Fruit fly (Drosophila melanogaster) whole organism, embryonic: ENCODE data around the gene CG31468.

Source experiments
- BtbVII ChIP-seq: fragments of 200-800 bp; sonication (Bioruptor generic); optimal IDR thresholded peaks from 3 replicates; lab custom pipeline; 2017; ENCODE audit warnings: missing biosample characterization, mild to moderate bottlenecking, missing genetic modification characterization
- CG1024 ChIP-seq: fragments of 200-800 bp; sonication (Bioruptor generic); IDR thresholded peaks from 2 replicates; pipeline ENCODE4 v1.3.6; 2022; ENCODE audit warnings: missing biosample characterization, missing genetic modification characterization
- CG10462 ChIP-seq: fragments of 200-800 bp; sonication (Bioruptor generic); optimal IDR thresholded peaks from 2 replicates; lab custom pipeline; 2016; ENCODE audit warnings: missing biosample characterization, missing genetic modification characterization
- CG10979 ChIP-seq: fragments of 200-800 bp; sonication (Bioruptor generic); optimal IDR thresholded peaks from 2 replicates; lab custom pipeline; 2018; ENCODE audit warnings: missing biosample characterization, mild to moderate bottlenecking, missing genetic modification characterization, moderate library complexity
- CG11085 ChIP-seq: fragments of 200-800 bp; sonication (Bioruptor generic); IDR thresholded peaks from 2 replicates; pipeline ENCODE4 v1.3.6; 2022; ENCODE audit warnings: missing biosample characterization, missing genetic modification characterization
- CG11398 ChIP-seq: fragments of 200-800 bp; sonication (Bioruptor generic); optimal IDR thresholded peaks from 2 replicates; lab custom pipeline; 2016; ENCODE audit warnings: missing biosample characterization, missing genetic modification characterization
- CG12299 ChIP-seq: fragments of 200-800 bp; sonication (Bioruptor generic); optimal IDR thresholded peaks from 2 replicates; lab custom pipeline; 2018; ENCODE audit warnings: missing biosample characterization, mild to moderate bottlenecking, missing genetic modification characterization
- CG12769 ChIP-seq: fragments of 200-800 bp; sonication (Bioruptor generic); optimal IDR thresholded peaks from 2 replicates; lab custom pipeline; 2019; ENCODE audit warnings: missing biosample characterization, mild to moderate bottlenecking, missing genetic modification characterization, moderate library complexity
- CG13287 ChIP-seq: fragments of 200-800 bp; sonication (Bioruptor generic); IDR thresholded peaks from 2 replicates; pipeline ENCODE4 v1.3.6; 2022; ENCODE audit warnings: missing biosample characterization, missing genetic modification characterization; ENCODE audit not compliant: partially characterized antibody
- CG14965 ChIP-seq: fragments of 200-800 bp; sonication (Bioruptor generic); optimal IDR thresholded peaks from 2 replicates; lab custom pipeline; 2016; ENCODE audit warnings: missing biosample characterization, missing genetic modification characterization, borderline replicate concordance
- CG16815 ChIP-seq: fragments of 200-800 bp; sonication (Bioruptor generic); optimal IDR thresholded peaks from 3 replicates; lab custom pipeline; 2017; ENCODE audit warnings: missing biosample characterization, mild to moderate bottlenecking, missing genetic modification characterization
- CG18619 ChIP-seq: fragments of 200-800 bp; sonication (Bioruptor generic); optimal IDR thresholded peaks from 3 replicates; lab custom pipeline; 2017; ENCODE audit warnings: missing biosample characterization, mild to moderate bottlenecking, missing genetic modification characterization
- CG32767 ChIP-seq: fragments of 200-800 bp; sonication (Bioruptor generic); IDR thresholded peaks from 2 replicates; pipeline ENCODE4 v1.3.6; 2022; ENCODE audit warnings: missing biosample characterization, missing genetic modification characterization
- CG3281 ChIP-seq: fragments of 200-800 bp; sonication (Bioruptor generic); optimal IDR thresholded peaks from 3 replicates; lab custom pipeline; 2017; ENCODE audit warnings: missing biosample characterization, mild to moderate bottlenecking, missing genetic modification characterization
- CG4854 ChIP-seq: fragments of 200-800 bp; sonication (Bioruptor generic); optimal IDR thresholded peaks from 2 replicates; lab custom pipeline; 2016; ENCODE audit warnings: missing biosample characterization, missing genetic modification characterization, inconsistent platforms
- CG8089 ChIP-seq: fragments of 200-800 bp; sonication (Bioruptor generic); optimal IDR thresholded peaks from 3 replicates; lab custom pipeline; 2016; ENCODE audit warnings: missing biosample characterization, missing genetic modification characterization
- Dfd ChIP-seq, 2 experiments: fragments of >200 bp; optimal IDR thresholded peaks; 2 replicates each; lab custom pipeline; 2017; ENCODE audit warnings: missing biosample characterization in 2 of 2, missing genetic modification characterization in 2 of 2
- Doc2 ChIP-seq: fragments of 200-800 bp; sonication (Bioruptor generic); IDR thresholded peaks from 2 replicates; pipeline ENCODE4 v1.3.6; 2022; ENCODE audit warnings: missing biosample characterization, missing genetic modification characterization
- Dp ChIP-seq: fragments of 200-800 bp; sonication (Bioruptor generic); optimal IDR thresholded peaks from 2 replicates; lab custom pipeline; 2018; ENCODE audit warnings: missing biosample characterization, mild to moderate bottlenecking, missing genetic modification characterization, moderate library complexity
- Eip74EF ChIP-seq, 2 experiments: fragments of 200-800 bp in 1 of 2; fragments of >200 bp in 1 of 2; sonication (Bioruptor generic) in 1 of 2; optimal IDR thresholded peaks; 2 replicates each; lab custom pipeline; 2017 to 2019; ENCODE audit warnings: missing biosample characterization in 2 of 2, missing genetic modification characterization in 2 of 2, mild to moderate bottlenecking in 1 of 2, moderate library complexity in 1 of 2
- HLH54F ChIP-seq: fragments of 200-800 bp; sonication (Bioruptor generic); optimal IDR thresholded peaks from 3 replicates; lab custom pipeline; 2016; ENCODE audit warnings: missing biosample characterization, missing genetic modification characterization
- Hey ChIP-seq: fragments of 200-800 bp; sonication (Bioruptor generic); optimal IDR thresholded peaks from 3 replicates; lab custom pipeline; 2018; ENCODE audit warnings: missing biosample characterization, mild to moderate bottlenecking, missing genetic modification characterization
- Hr3 ChIP-seq: fragments of 200-800 bp; sonication (Bioruptor generic); optimal IDR thresholded peaks from 3 replicates; lab custom pipeline; 2016; ENCODE audit warnings: missing biosample characterization, missing genetic modification characterization
- Lim3 ChIP-seq: fragments of 200-800 bp; sonication (Bioruptor generic); IDR thresholded peaks from 2 replicates; pipeline ENCODE4 v1.3.6; 2022; ENCODE audit warnings: missing biosample characterization, missing genetic modification characterization
- Lpt ChIP-seq: fragments of >200 bp; optimal IDR thresholded peaks from 2 replicates; lab custom pipeline; 2018; ENCODE audit warnings: missing biosample characterization, missing genetic modification characterization
- Meics ChIP-seq: fragments of 200-800 bp; sonication (Bioruptor generic); optimal IDR thresholded peaks from 2 replicates; lab custom pipeline; 2017; ENCODE audit warnings: missing biosample characterization, mild to moderate bottlenecking, missing genetic modification characterization
- Nf-YB ChIP-seq: fragments of 200-800 bp; sonication (Bioruptor generic); optimal IDR thresholded peaks from 3 replicates; lab custom pipeline; 2019; ENCODE audit warnings: missing biosample characterization, mild to moderate bottlenecking, missing genetic modification characterization, moderate library complexity
- Pdp1 ChIP-seq, 2 experiments: fragments of 200-800 bp; sonication (Bioruptor generic); optimal IDR thresholded peaks; 3 replicates each; lab custom pipeline; 2016; ENCODE audit warnings: missing biosample characterization in 2 of 2, missing genetic modification characterization in 2 of 2, mild to moderate bottlenecking in 1 of 2, moderate library complexity in 1 of 2
- Sry-β ChIP-seq: fragments of 200-800 bp; sonication (Bioruptor generic); optimal IDR thresholded peaks from 2 replicates; lab custom pipeline; 2018; ENCODE audit warnings: missing biosample characterization, mild to moderate bottlenecking, missing genetic modification characterization, moderate library complexity
- Usf ChIP-seq: fragments of 200-800 bp; sonication (Bioruptor generic); optimal IDR thresholded peaks from 2 replicates; lab custom pipeline; 2017; ENCODE audit warnings: missing genotype, missing biosample characterization, missing genetic modification characterization
- Xrp1 ChIP-seq: fragments of 200-800 bp; sonication (Bioruptor generic); IDR thresholded peaks from 2 replicates; pipeline ENCODE4 v1.3.6; 2022; ENCODE audit warnings: missing biosample characterization, missing genetic modification characterization
- ara ChIP-seq: fragments of 200-800 bp; sonication (Bioruptor generic); IDR thresholded peaks from 2 replicates; pipeline ENCODE4 v1.3.6; 2022; ENCODE audit warnings: missing biosample characterization, missing genetic modification characterization
- ash1 ChIP-seq: fragments of 200-800 bp; sonication (Bioruptor generic); optimal IDR thresholded peaks from 2 replicates; lab custom pipeline; 2018; ENCODE audit warnings: missing biosample characterization, mild to moderate bottlenecking, missing genetic modification characterization
- ato ChIP-seq: fragments of 200-800 bp; sonication (Bioruptor generic); IDR thresholded peaks from 2 replicates; pipeline ENCODE4 v1.3.6; 2022; ENCODE audit warnings: missing biosample characterization, missing genetic modification characterization; ENCODE audit not compliant: partially characterized antibody
- bbx ChIP-seq: fragments of 200-800 bp; sonication (Bioruptor generic); IDR thresholded peaks from 2 replicates; pipeline ENCODE4 v1.3.6; 2022; ENCODE audit warnings: missing biosample characterization, missing genetic modification characterization; ENCODE audit not compliant: partially characterized antibody
- bigmax ChIP-seq: fragments of 200-800 bp; sonication (Bioruptor generic); optimal IDR thresholded peaks from 2 replicates; lab custom pipeline; 2018; ENCODE audit warnings: missing biosample characterization, mild to moderate bottlenecking, missing genetic modification characterization
- br ChIP-seq: fragments of >200 bp; optimal IDR thresholded peaks from 2 replicates; lab custom pipeline; 2017
- crol ChIP-seq: fragments of 200-800 bp; sonication (Bioruptor generic); IDR thresholded peaks from 2 replicates; pipeline ENCODE4 v1.3.6; 2022; ENCODE audit warnings: missing biosample characterization, missing genetic modification characterization
- crp ChIP-seq, 2 experiments: fragments of 200-800 bp; sonication (Bioruptor generic); optimal IDR thresholded peaks; 2 replicates in 1 of 2; 3 replicates in 1 of 2; lab custom pipeline; 2017; ENCODE audit warnings: missing biosample characterization in 2 of 2, missing genetic modification characterization in 2 of 2, mild to moderate bottlenecking in 1 of 2, moderate library complexity in 1 of 2
- cwo ChIP-seq: fragments of 200-800 bp; sonication (Bioruptor generic); optimal IDR thresholded peaks from 3 replicates; lab custom pipeline; 2017; ENCODE audit warnings: missing biosample characterization, missing genetic modification characterization, mild to moderate bottlenecking, moderate library complexity, missing genetic modification reagents
- ftz-f1 ChIP-seq: fragments of 200-800 bp; sonication (Bioruptor generic); optimal IDR thresholded peaks from 2 replicates; lab custom pipeline; 2016; ENCODE audit warnings: missing biosample characterization, missing genetic modification characterization
- hb ChIP-seq: fragments of 200-800 bp; sonication (Bioruptor generic); IDR thresholded peaks from 3 replicates; pipeline ENCODE4 v1.3.6; 2022; ENCODE audit warnings: missing biosample characterization, missing genetic modification characterization; ENCODE audit not compliant: partially characterized antibody
- kah ChIP-seq: fragments of 200-800 bp; sonication (Bioruptor generic); optimal IDR thresholded peaks from 2 replicates; lab custom pipeline; 2018; ENCODE audit warnings: missing biosample characterization, mild to moderate bottlenecking, missing genetic modification characterization
- pho ChIP-seq: fragments of 200-800 bp; sonication (Bioruptor generic); optimal IDR thresholded peaks from 2 replicates; lab custom pipeline; 2016; ENCODE audit warnings: missing biosample characterization, missing genetic modification characterization
- schlank ChIP-seq: fragments of 200-800 bp; sonication (Bioruptor generic); optimal IDR thresholded peaks from 2 replicates; lab custom pipeline; 2018; ENCODE audit warnings: missing biosample characterization, mild to moderate bottlenecking, missing genetic modification characterization
- shn ChIP-seq: fragments of 200-800 bp; sonication (Bioruptor generic); optimal IDR thresholded peaks from 3 replicates; lab custom pipeline; 2016; ENCODE audit warnings: missing biosample characterization, missing genetic modification characterization
- sob ChIP-seq: fragments of 200-800 bp; sonication (Bioruptor generic); IDR thresholded peaks from 2 replicates; pipeline ENCODE4 v1.3.6; 2022; ENCODE audit warnings: missing biosample characterization, missing genetic modification characterization
- tio ChIP-seq: fragments of 200-800 bp; sonication (Bioruptor generic); optimal IDR thresholded peaks from 2 replicates; lab custom pipeline; 2017; ENCODE audit warnings: missing biosample characterization, missing genetic modification characterization, inconsistent platforms
- usp ChIP-seq: fragments of >200 bp; optimal IDR thresholded peaks from 2 replicates; lab custom pipeline; 2017; ENCODE audit warnings: missing biosample characterization, missing genetic modification characterization
- vvl ChIP-seq: fragments of 200-800 bp; sonication (Bioruptor generic); IDR thresholded peaks from 2 replicates; pipeline ENCODE4 v1.3.6; 2022; ENCODE audit warnings: missing biosample characterization, missing genetic modification characterization

Gene CG31468

DNA sequence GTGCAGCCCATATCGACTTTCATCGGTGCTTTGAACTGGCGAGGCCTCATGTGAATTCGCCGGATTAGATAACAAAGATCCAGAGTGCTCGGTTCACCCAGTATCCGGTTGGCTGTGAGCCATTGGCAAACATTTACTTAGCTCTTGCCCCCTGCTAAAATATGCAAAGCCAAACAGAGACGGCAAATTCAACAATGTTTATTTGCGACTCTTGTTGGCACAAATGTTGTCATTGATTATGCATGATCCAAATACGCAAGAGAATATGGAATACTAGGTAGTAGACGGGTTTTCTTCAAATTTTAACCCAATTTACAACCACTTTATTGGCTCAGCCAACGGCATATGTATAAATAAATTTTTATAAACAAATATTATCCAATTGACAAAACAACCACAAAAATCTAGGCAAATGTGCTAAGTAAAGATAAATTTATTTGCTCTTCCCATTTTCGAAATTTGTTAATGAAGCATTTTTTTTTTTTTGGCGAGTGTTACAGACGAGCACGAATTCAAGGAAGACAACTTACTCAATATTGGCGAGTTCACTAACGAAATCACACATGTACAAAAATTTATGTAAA lies 47.5 kb downstream of the CG31468 start (continued):
- TF ChIP-seq CG12769 (tag; lab: Kevin White, UChicago) (peak; percentile 90), CG11398 (peak; percentile 14), Sry-β (GFP tag; lab: Kevin White, UChicago) (no peak), CG16815 (no peak), CG1024 (GFP tag; lab: Robert Waterston, UW) (no peak), Usf (GFP tag; lab: Kevin White, UChicago) (peak; percentile 15), cwo (GFP tag; lab: Kevin White, UChicago) (peak; percentile 59), vvl (peak; percentile 48), Dp (GFP tag; lab: Kevin White, UChicago) (no peak), CG10979 (no peak), CG32767 (GFP tag; lab: Robert Waterston, UW) (peak; percentile 40; the same call in 1 of the 2 replicates), pho (GFP tag; lab: Kevin White, UChicago) (peak; percentile 77), schlank (peak; percentile 83), bigmax (GFP tag; lab: Kevin White, UChicago) (no peak), HLH54F (GFP tag; lab: Kevin White, UChicago) (peak; percentile 31), ftz-f1 (GFP tag; lab: Kevin White, UChicago) (no peak), ato (no peak), Hr3 (no peak), Hey (peak; percentile 59), CG13287 (GFP tag; lab: Robert Waterston, UW) (no peak), Dfd (GFP tag; optimal IDR thresholded peaks at IDR 0.05; lab: Kevin White, UChicago) (no peak), ara (GFP tag; lab: Robert Waterston, UW) (no peak), tio (GFP tag; lab: Kevin White, UChicago) (peak; percentile 6), Xrp1 (GFP tag; lab: Robert Waterston, UW) (0 out of 2 replicates have a peak, but pooled peaks have one; percentile 12), hb (no peak), Doc2 (no peak), Meics (GFP tag; lab: Kevin White, UChicago) (peak; percentile 88), BtbVII (GFP tag; lab: Kevin White, UChicago) (peak; percentile 85), Pdp1 (GFP tag; optimal IDR thresholded peaks at IDR 0.05; lab: Kevin White, UChicago) (peak; percentile 4 to 43), CG11085 (GFP tag; lab: Robert Waterston, UW) (peak; percentile 66; the same call in 1 of the 2 replicates), crp (GFP tag; optimal IDR thresholded peaks at IDR 0.05; lab: Kevin White, UChicago) (no peak), crol (GFP tag; lab: Robert Waterston, UW) (no peak), Nf-YB (GFP tag; lab: Kevin White, UChicago) (peak; percentile 27), CG12299 (no peak), Lim3 (GFP tag; lab: Robert Waterston, UW) (no peak), br (lab: Kevin White, UChicago) (no peak), sob (GFP tag; lab: Robert Waterston, UW) (peak; percentile 79), CG8089 (no peak), Eip74EF (GFP tag; optimal IDR thresholded peaks at IDR 0.05; lab: Kevin White, UChicago) (peak in 1 of 2 experiments; percentile 7), CG3281 (GFP tag; lab: Kevin White, UChicago) (peak; percentile 88), CG10462 (GFP tag; lab: Kevin White, UChicago) (no peak), Lpt (GFP tag; lab: Kevin White, UChicago) (no peak), ash1 (GFP tag; lab: Kevin White, UChicago) (peak; percentile 62), CG4854 (GFP tag; lab: Kevin White, UChicago) (peak; percentile 64), kah (no peak), CG18619 (GFP tag; lab: Kevin White, UChicago) (peak; percentile 78), CG14965 (peak; percentile 26), usp (GFP tag; lab: Kevin White, UChicago) (no peak), bbx (GFP tag; lab: Robert Waterston, UW) (no peak), shn (peak; percentile 11)
